Fruit fly (Drosophila melanogaster): ENCODE results near the gene Cwc25.

The Cwc25 gene

dm6 chr2L:2752460-2753411 lies 7.8 kb downstream of the Cwc25 start, which contains the start of gene Pgk:
Gene Pgk, minus strand, starts transcription at chr2L:2753068.
- TF ChIP-seq usp (GFP tag; optimal IDR thresholded peaks at IDR 0.05) (no peak), psq (optimal IDR thresholded peaks at IDR 0.05) (peak; percentile 84), pan (optimal IDR thresholded peaks at IDR 0.05) (no peak), Dll (optimal IDR thresholded peaks at IDR 0.05) (peak; percentile 100)

- TF ChIP-seq CG8478 (optimal IDR thresholded peaks at IDR 0.05) = no peak
- TF ChIP-seq usp (GFP tag; optimal IDR thresholded peaks at IDR 0.05) = no peak
- TF ChIP-seq EcR (GFP tag; optimal IDR thresholded peaks at IDR 0.05) = peak in 1 of 2 experiments; percentile 67
These were observed 9.0 kb downstream of the Cwc25 start for dm6 chr2L:2753789-2754436.

- TF ChIP-seq pan (optimal IDR thresholded peaks at IDR 0.05) (no peak), usp (GFP tag; optimal IDR thresholded peaks at IDR 0.05) (no peak), EcR (GFP tag; optimal IDR thresholded peaks at IDR 0.05) (no peak), CG8478 (optimal IDR thresholded peaks at IDR 0.05) (no peak), Dll (optimal IDR thresholded peaks at IDR 0.05) (no peak), psq (optimal IDR thresholded peaks at IDR 0.05) (no peak)
These were observed 9.8 kb downstream of the Cwc25 start for dm6 chr2L:2754437-2755322.

- peak; percentile 97 for TF ChIP-seq Dll (optimal IDR thresholded peaks at IDR 0.05)
- no peak for TF ChIP-seq usp (GFP tag; optimal IDR thresholded peaks at IDR 0.05)
- TF ChIP-seq psq (optimal IDR thresholded peaks at IDR 0.05) = no peak
- no peak for TF ChIP-seq CG8478 (optimal IDR thresholded peaks at IDR 0.05)
- no peak for TF ChIP-seq pan (optimal IDR thresholded peaks at IDR 0.05)
- no peak for TF ChIP-seq EcR (GFP tag; optimal IDR thresholded peaks at IDR 0.05)
These were observed 10.4 kb downstream of the Cwc25 start for dm6 chr2L:2755323-2755695.

- TF ChIP-seq EcR (GFP tag; optimal IDR thresholded peaks at IDR 0.05) (no peak), usp (GFP tag; optimal IDR thresholded peaks at IDR 0.05) (no peak), pan (optimal IDR thresholded peaks at IDR 0.05) (no peak), psq (optimal IDR thresholded peaks at IDR 0.05) (no peak), CG8478 (optimal IDR thresholded peaks at IDR 0.05) (no peak), Dll (optimal IDR thresholded peaks at IDR 0.05) (no peak)
These were observed 13.1 kb downstream of the Cwc25 start for dm6 chr2L:2757930-2758556.

dm6 chr2L:2759654-2760053 lies 14.8 kb downstream of the Cwc25 start, which contains the start of the genes HemK2, Snapin and Tnpo-SR:
Gene HemK2, minus strand, starts transcription at chr2L:2759677.
Gene Snapin, minus strand, starts transcription at chr2L:2759677.
Gene Tnpo-SR, plus strand, starts transcription at chr2L:2759924.
- TF ChIP-seq psq (optimal IDR thresholded peaks at IDR 0.05) = no peak
- TF ChIP-seq CG8478 (optimal IDR thresholded peaks at IDR 0.05) = no peak
- TF ChIP-seq usp (GFP tag; optimal IDR thresholded peaks at IDR 0.05) = no peak
- TF ChIP-seq Dll (optimal IDR thresholded peaks at IDR 0.05) = no peak
- no peak for TF ChIP-seq pan (optimal IDR thresholded peaks at IDR 0.05)
- TF ChIP-seq EcR (GFP tag; optimal IDR thresholded peaks at IDR 0.05) = no peak

dm6 chr2L:2760288-2760687 lies 15.4 kb downstream of the Cwc25 start:
- TF ChIP-seq EcR (GFP tag; optimal IDR thresholded peaks at IDR 0.05) (no peak), Dll (optimal IDR thresholded peaks at IDR 0.05) (no peak), pan (optimal IDR thresholded peaks at IDR 0.05) (no peak), usp (GFP tag; optimal IDR thresholded peaks at IDR 0.05) (no peak), psq (optimal IDR thresholded peaks at IDR 0.05) (no peak), CG8478 (optimal IDR thresholded peaks at IDR 0.05) (no peak)

- no peak for TF ChIP-seq Dll (optimal IDR thresholded peaks at IDR 0.05)
- no peak for TF ChIP-seq EcR (GFP tag; optimal IDR thresholded peaks at IDR 0.05)
- TF ChIP-seq pan (optimal IDR thresholded peaks at IDR 0.05) = no peak
- TF ChIP-seq psq (optimal IDR thresholded peaks at IDR 0.05) = no peak
- TF ChIP-seq usp (GFP tag; optimal IDR thresholded peaks at IDR 0.05) = no peak
- no peak for TF ChIP-seq CG8478 (optimal IDR thresholded peaks at IDR 0.05)
These were observed 20.9 kb downstream of the Cwc25 start, which contains the start of the genes Snx21 and aph-1 for dm6 chr2L:2765659-2766373. Gene Snx21, minus strand, starts transcription at chr2L:2765665. Gene aph-1, plus strand, starts transcription at chr2L:2766233.

dm6 chr2L:2767627-2768026 lies 22.7 kb downstream of the Cwc25 start, which contains the start of the genes Taf10b and Taf10:
Gene Taf10b, minus strand, starts transcription at chr2L:2767845.
Gene Taf10, plus strand, starts transcription at chr2L:2767890.
- TF ChIP-seq pan (optimal IDR thresholded peaks at IDR 0.05) = no peak
- no peak for TF ChIP-seq psq (optimal IDR thresholded peaks at IDR 0.05)
- no peak for TF ChIP-seq Dll (optimal IDR thresholded peaks at IDR 0.05)

- TF ChIP-seq usp (GFP tag; optimal IDR thresholded peaks at IDR 0.05) (no peak), psq (optimal IDR thresholded peaks at IDR 0.05) (no peak), Dll (optimal IDR thresholded peaks at IDR 0.05) (no peak), EcR (GFP tag; optimal IDR thresholded peaks at IDR 0.05) (no peak), CG8478 (optimal IDR thresholded peaks at IDR 0.05) (no peak), pan (optimal IDR thresholded peaks at IDR 0.05) (no peak)
These were observed 24.7 kb downstream of the Cwc25 start, which contains the start of the genes colt and HINT1 for dm6 chr2L:2769476-2770185. Gene colt, minus strand, starts transcription at chr2L:2770069. Gene HINT1, plus strand, starts transcription at chr2L:2770135.

Measured in whole organism.